Worm (Caenorhabditis elegans) whole organism, L4 larva: Measurements from ENCODE around the gene F20C5.11.

ENCODE experiments used
- D1046.2 ChIP-seq: fragments of 200-800 bp; sonication (Bioruptor generic); IDR thresholded peaks from 2 replicates; pipeline ENCODE4 v1.3.6; 2022; ENCODE audit warnings: missing genetic modification characterization, missing compliant biosample characterization
- F26F4.8 ChIP-seq: fragments of 200-800 bp; sonication (Bioruptor generic); conservative IDR thresholded peaks from 2 replicates; pipeline ENCODE4 v1.3.6; 2022; ENCODE audit warnings: missing genetic modification characterization, missing compliant biosample characterization
- F44E2.7 ChIP-seq: fragments of 200-800 bp; sonication (Bioruptor generic); IDR thresholded peaks from 2 replicates; pipeline ENCODE4 v2.1.2; 2022; ENCODE audit warnings: missing genetic modification characterization, missing compliant biosample characterization
- F49E8.2 ChIP-seq: sonication (generic microtip); optimal IDR thresholded peaks from 2 replicates; lab custom pipeline; 2016; ENCODE audit warnings: missing compliant biosample characterization, mild to moderate bottlenecking, missing genetic modification characterization, borderline replicate concordance
- T20F7.1 ChIP-seq: fragments of 200-800 bp; sonication (Bioruptor generic); optimal IDR thresholded peaks from 2 replicates; lab custom pipeline; 2018; ENCODE audit warnings: mild to moderate bottlenecking, missing genetic modification characterization, missing compliant biosample characterization
- T26A8.4 ChIP-seq: fragments of 200-800 bp; sonication (Bioruptor generic); IDR thresholded peaks from 2 replicates; pipeline ENCODE4 v1.3.6; 2022; ENCODE audit warnings: missing genetic modification characterization, missing compliant biosample characterization
- Y105C5A.15 ChIP-seq: fragments of 200-800 bp; sonication (Bioruptor generic); IDR thresholded peaks from 2 replicates; pipeline ENCODE4 v1.3.6; 2022; ENCODE audit warnings: missing genetic modification characterization, missing compliant biosample characterization
- Y48G9A.11 ChIP-seq: fragments of 200-800 bp; sonication (Bioruptor generic); IDR thresholded peaks from 2 replicates; pipeline ENCODE4 v1.3.6; 2022; ENCODE audit warnings: missing genetic modification reagents, missing genetic modification characterization, missing compliant biosample characterization
- Y5F2A.4 ChIP-seq: fragments of 200-800 bp; sonication (Bioruptor generic); optimal IDR thresholded peaks from 2 replicates; lab custom pipeline; 2018; ENCODE audit warnings: mild to moderate bottlenecking, missing genetic modification characterization, missing compliant biosample characterization
- arid-1 ChIP-seq: fragments of 200-800 bp; sonication (Bioruptor generic); conservative IDR thresholded peaks from 2 replicates; pipeline ENCODE4 v1.3.6; 2022; ENCODE audit warnings: missing genetic modification reagents, missing genetic modification characterization, missing compliant biosample characterization
- ceh-20 ChIP-seq: fragments of 200-800 bp; sonication (Bioruptor generic); IDR thresholded peaks from 2 replicates; pipeline ENCODE4 v1.3.6; 2022; ENCODE audit warnings: missing genetic modification reagents, missing genetic modification characterization, missing compliant biosample characterization
- ceh-28 ChIP-seq: fragments of 150-350 bp; optimal IDR thresholded peaks from 2 replicates; lab custom pipeline; 2014; ENCODE audit warnings: missing biosample characterization, missing genetic modification reagents, missing genetic modification characterization
- ceh-32 ChIP-seq: sonication (generic microtip); optimal IDR thresholded peaks from 2 replicates; lab custom pipeline; 2016; ENCODE audit warnings: mild to moderate bottlenecking, missing genetic modification characterization, missing compliant biosample characterization; ENCODE audit not compliant: poor library complexity
- ces-1 ChIP-seq: fragments of 150-350 bp; sonication (generic microtip); optimal IDR thresholded peaks from 4 replicates; lab custom pipeline; 2014; ENCODE audit warnings: missing biosample characterization, missing genetic modification reagents, missing genetic modification characterization
- cey-2 ChIP-seq: sonication (generic microtip); optimal IDR thresholded peaks from 3 replicates; lab custom pipeline; 2017; ENCODE audit warnings: missing genetic modification characterization, mild to moderate bottlenecking, missing compliant biosample characterization, antibody characterized with exemption, borderline replicate concordance; ENCODE audit not compliant: insufficient read depth
- daf-12 ChIP-seq: fragments of 150-350 bp; optimal IDR thresholded peaks from 2 replicates; lab custom pipeline; 2014; ENCODE audit warnings: missing biosample characterization, missing genetic modification reagents, missing genetic modification characterization
- daf-19 ChIP-seq: fragments of 200-800 bp; sonication (Bioruptor generic); conservative IDR thresholded peaks from 2 replicates; pipeline ENCODE4 v1.3.6; 2022; ENCODE audit warnings: missing genetic modification characterization, missing compliant biosample characterization
- dmd-8 ChIP-seq: fragments of 200-800 bp; sonication (Bioruptor generic); IDR thresholded peaks from 2 replicates; pipeline ENCODE4 v1.3.6; 2022; ENCODE audit warnings: missing genetic modification characterization, missing compliant biosample characterization
- dmd-9 ChIP-seq: fragments of 200-800 bp; sonication (Bioruptor generic); IDR thresholded peaks from 2 replicates; pipeline ENCODE4 v1.3.6; 2022; ENCODE audit warnings: missing genetic modification reagents, missing genetic modification characterization, missing compliant biosample characterization
- dve-1 ChIP-seq: sonication (generic microtip); optimal IDR thresholded peaks from 2 replicates; lab custom pipeline; 2017; ENCODE audit warnings: antibody characterized with exemption, mild to moderate bottlenecking, missing genetic modification characterization, missing compliant biosample characterization; ENCODE audit not compliant: insufficient read depth
- egl-43 ChIP-seq: fragments of 200-800 bp; sonication (Bioruptor generic); IDR thresholded peaks from 2 replicates; pipeline ENCODE4 v1.3.6; 2022; ENCODE audit warnings: missing genetic modification reagents, missing genetic modification characterization, missing compliant biosample characterization
- fkh-10 ChIP-seq: fragments of 150-350 bp; optimal IDR thresholded peaks from 2 replicates; lab custom pipeline; 2014; ENCODE audit warnings: missing biosample characterization, missing genetic modification reagents, missing genetic modification characterization
- fos-1 ChIP-seq: fragments of 150-350 bp; optimal IDR thresholded peaks from 2 replicates; lab custom pipeline; 2014; ENCODE audit warnings: missing biosample characterization, missing genetic modification characterization
- gei-8 ChIP-seq: fragments of 200-800 bp; sonication (Bioruptor generic); optimal IDR thresholded peaks from 2 replicates; lab custom pipeline; 2018; ENCODE audit warnings: mild to moderate bottlenecking, missing genetic modification characterization, missing compliant biosample characterization
- hif-1 ChIP-seq, 2 experiments: sonication (generic microtip); optimal IDR thresholded peaks; 2 replicates each; lab custom pipeline; 2016 to 2017; ENCODE audit warnings: missing compliant biosample characterization in 2 of 2, missing genetic modification characterization in 2 of 2, missing genetic modification reagents in 2 of 2, missing genotype in 2 of 2, mild to moderate bottlenecking in 1 of 2
- hlh-30 ChIP-seq: sonication (generic microtip); optimal IDR thresholded peaks from 2 replicates; lab custom pipeline; 2017; ENCODE audit warnings: antibody characterized with exemption, mild to moderate bottlenecking, missing genetic modification characterization, missing compliant biosample characterization; ENCODE audit not compliant: insufficient read depth
- hmg-1.1 ChIP-seq: fragments of 200-800 bp; sonication (Bioruptor generic); IDR thresholded peaks from 2 replicates; pipeline ENCODE4 v1.3.6; 2022; ENCODE audit warnings: missing genetic modification reagents, missing genetic modification characterization, missing compliant biosample characterization
- lim-7 ChIP-seq: fragments of 200-800 bp; sonication (Bioruptor generic); IDR thresholded peaks from 2 replicates; pipeline ENCODE4 v1.3.6; 2022; ENCODE audit warnings: missing genetic modification characterization, missing compliant biosample characterization
- lin-1 ChIP-seq: fragments of 200-800 bp; sonication (Bioruptor generic); IDR thresholded peaks from 2 replicates; pipeline ENCODE4 v1.3.6; 2022; ENCODE audit warnings: missing genetic modification reagents, missing genetic modification characterization, missing compliant biosample characterization
- lin-13 ChIP-seq: fragments of 150-350 bp; optimal IDR thresholded peaks from 2 replicates; lab custom pipeline; 2014; ENCODE audit warnings: missing biosample characterization, missing genetic modification reagents, missing genetic modification characterization
- lin-29 ChIP-seq: fragments of 200-800 bp; sonication (Bioruptor generic); IDR thresholded peaks from 2 replicates; pipeline ENCODE4 v1.3.6; 2022; ENCODE audit warnings: missing genetic modification reagents, missing genetic modification characterization, missing compliant biosample characterization
- lin-38 ChIP-seq: fragments of 200-800 bp; sonication (Bioruptor generic); IDR thresholded peaks from 2 replicates; pipeline ENCODE4 v1.3.6; 2022; ENCODE audit warnings: missing genetic modification reagents, missing genetic modification characterization, missing compliant biosample characterization
- lir-3 ChIP-seq: sonication (generic microtip); optimal IDR thresholded peaks from 2 replicates; lab custom pipeline; 2016; ENCODE audit warnings: mild to moderate bottlenecking, missing genetic modification characterization, missing compliant biosample characterization
- lsy-2 ChIP-seq, 2 experiments: fragments of 150-350 bp in 1 of 2; sonication (generic microtip) in 1 of 2; optimal IDR thresholded peaks; 2 replicates each; lab custom pipeline; 2014 to 2017; ENCODE audit warnings: missing biosample characterization in 2 of 2, missing genetic modification characterization in 2 of 2
- mdt-29 ChIP-seq: fragments of 200-800 bp; sonication (Bioruptor generic); IDR thresholded peaks from 2 replicates; pipeline ENCODE4 v1.3.6; 2022; ENCODE audit warnings: missing genetic modification reagents, missing genetic modification characterization, missing compliant biosample characterization
- mep-1 ChIP-seq: fragments of 150-350 bp; sonication (generic microtip); optimal IDR thresholded peaks from 3 replicates; lab custom pipeline; 2014; ENCODE audit warnings: missing biosample characterization, missing genetic modification characterization
- mxl-2 ChIP-seq: fragments of 200-800 bp; sonication (Bioruptor generic); conservative IDR thresholded peaks from 2 replicates; pipeline ENCODE4 v1.3.6; 2022; ENCODE audit warnings: missing genetic modification reagents, missing genetic modification characterization, missing compliant biosample characterization
- nhr-111 ChIP-seq: fragments of 200-800 bp; sonication (Bioruptor generic); optimal IDR thresholded peaks from 2 replicates; lab custom pipeline; 2018; ENCODE audit warnings: mild to moderate bottlenecking, missing genetic modification characterization, missing compliant biosample characterization
- nhr-237 ChIP-seq: sonication (generic microtip); optimal IDR thresholded peaks from 2 replicates; lab custom pipeline; 2017; ENCODE audit warnings: missing biosample characterization, missing genetic modification characterization
- nhr-28 ChIP-seq: fragments of 150-350 bp; optimal IDR thresholded peaks from 2 replicates; lab custom pipeline; 2014; ENCODE audit warnings: missing biosample characterization, missing genetic modification characterization
- nhr-42 ChIP-seq: fragments of 200-800 bp; sonication (Bioruptor generic); IDR thresholded peaks from 2 replicates; pipeline ENCODE4 v1.3.6; 2022; ENCODE audit warnings: missing genetic modification characterization, missing compliant biosample characterization
- nhr-77 ChIP-seq: fragments of 150-350 bp; optimal IDR thresholded peaks from 2 replicates; lab custom pipeline; 2014; ENCODE audit warnings: missing biosample characterization, missing genetic modification characterization
- php-3 ChIP-seq: fragments of 200-800 bp; sonication (Bioruptor generic); IDR thresholded peaks from 2 replicates; pipeline ENCODE4 v1.3.6; 2022; ENCODE audit warnings: missing genetic modification reagents, missing genetic modification characterization, missing compliant biosample characterization
- saeg-2 ChIP-seq: fragments of 200-800 bp; sonication (Bioruptor generic); IDR thresholded peaks from 2 replicates; pipeline ENCODE4 v1.3.6; 2022; ENCODE audit warnings: missing genetic modification reagents, missing genetic modification characterization, missing compliant biosample characterization
- spr-3 ChIP-seq: fragments of 200-800 bp; sonication (Bioruptor generic); optimal IDR thresholded peaks from 2 replicates; lab custom pipeline; 2018; ENCODE audit warnings: mild to moderate bottlenecking, missing genetic modification characterization, missing compliant biosample characterization
- tra-1 ChIP-seq: fragments of 200-800 bp; sonication (Bioruptor generic); IDR thresholded peaks from 2 replicates; pipeline ENCODE4 v1.3.6; 2022; ENCODE audit warnings: missing genetic modification reagents, missing genetic modification characterization, missing compliant biosample characterization
- unc-39 ChIP-seq: sonication (generic microtip); optimal IDR thresholded peaks from 2 replicates; lab custom pipeline; 2017; ENCODE audit warnings: missing biosample characterization, missing genetic modification characterization
- zag-1 ChIP-seq: fragments of 150-350 bp; optimal IDR thresholded peaks from 2 replicates; lab custom pipeline; 2014; ENCODE audit warnings: missing biosample characterization, missing genetic modification characterization
- zfp-2 ChIP-seq: sonication (generic microtip); optimal IDR thresholded peaks from 2 replicates; lab custom pipeline; 2016; ENCODE audit warnings: mild to moderate bottlenecking, missing genetic modification characterization, missing compliant biosample characterization
- zfp-3 ChIP-seq: fragments of 200-800 bp; sonication (Bioruptor generic); conservative IDR thresholded peaks from 2 replicates; pipeline ENCODE4 v1.3.6; 2022; ENCODE audit warnings: missing genetic modification reagents, missing genetic modification characterization, missing compliant biosample characterization
- ztf-7 ChIP-seq: fragments of 150-350 bp; optimal IDR thresholded peaks from 2 replicates; lab custom pipeline; 2014; ENCODE audit warnings: missing biosample characterization, missing genetic modification characterization

The F20C5.11 gene

DNA sequence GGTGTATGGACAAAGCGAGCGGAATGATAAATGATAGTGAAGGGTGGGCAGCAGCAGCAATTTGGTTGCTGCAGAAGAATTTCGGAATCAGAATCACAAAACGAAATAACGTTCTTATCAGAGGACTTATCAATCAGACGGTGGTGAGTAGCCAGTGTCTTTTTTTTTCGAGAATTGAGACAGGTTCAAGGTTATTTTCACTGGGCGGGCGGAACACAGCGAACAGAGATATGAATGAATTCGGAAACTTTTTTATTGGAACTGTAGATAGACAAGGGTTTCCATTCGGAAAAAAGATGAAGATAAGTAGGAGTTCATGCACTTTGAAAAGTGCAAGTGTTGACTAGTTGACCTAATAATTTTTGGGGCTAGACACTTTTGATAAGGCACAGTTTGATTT lies 31.4 kb upstream of the F20C5.11 start (continued):
- TF ChIP-seq nhr-42 (GFP tag; lab: Robert Waterston, UW) = no peak
- no peak for TF ChIP-seq saeg-2 (GFP tag; lab: Robert Waterston, UW)
- no peak for TF ChIP-seq fkh-10 (GFP tag; lab: Kevin White, UChicago)
- TF ChIP-seq php-3 (GFP tag; lab: Robert Waterston, UW) = no peak
- TF ChIP-seq ceh-20 (GFP tag; lab: Robert Waterston, UW) = peak; percentile 27; the same call in 1 of the 2 replicates
- TF ChIP-seq lin-29 (GFP tag; lab: Robert Waterston, UW) = no peak
- TF ChIP-seq fos-1 (tag; lab: Kevin White, UChicago) = no peak
- TF ChIP-seq unc-39 (tag; lab: Kevin White, UChicago) = no peak
- TF ChIP-seq Y105C5A.15 = no peak
- no peak for TF ChIP-seq ces-1 (GFP tag; lab: Kevin White, UChicago)
- TF ChIP-seq dmd-8 = no peak
- no peak for TF ChIP-seq mdt-29 (GFP tag; lab: Robert Waterston, UW)
- no peak for TF ChIP-seq nhr-237 (tag; lab: Kevin White, UChicago)
- TF ChIP-seq dve-1 (tag; lab: Kevin White, UChicago) = peak; percentile 37
- no peak for TF ChIP-seq mxl-2 (GFP tag; lab: Robert Waterston, UW)
- TF ChIP-seq lsy-2 (tag; optimal IDR thresholded peaks at IDR 0.05; lab: Kevin White, UChicago) = peak in 1 of 2 experiments; percentile 19
- TF ChIP-seq nhr-111 = no peak
- TF ChIP-seq D1046.2 = no peak
- TF ChIP-seq zfp-2 (tag; lab: Kevin White, UChicago) = no peak
- no peak for TF ChIP-seq lin-13 (GFP tag; lab: Kevin White, UChicago)
- no peak for TF ChIP-seq cey-2 (tag; lab: Kevin White, UChicago)
- peak; percentile 74; the same call in 1 of the 2 replicates for TF ChIP-seq tra-1
- TF ChIP-seq ztf-7 = no peak
- TF ChIP-seq hmg-1.1 (GFP tag; lab: Robert Waterston, UW) = no peak
- TF ChIP-seq hif-1 (tag; optimal IDR thresholded peaks at IDR 0.05; lab: Kevin White, UChicago) = no peak
- TF ChIP-seq egl-43 (GFP tag; lab: Robert Waterston, UW) = no peak
- TF ChIP-seq mep-1 (tag; lab: Kevin White, UChicago) = no peak
- TF ChIP-seq Y5F2A.4 (GFP tag; lab: Kevin White, UChicago) = no peak
- TF ChIP-seq ceh-28 (tag; lab: Kevin White, UChicago) = no peak
- no peak for TF ChIP-seq lin-1 (GFP tag; lab: Robert Waterston, UW)
- TF ChIP-seq nhr-28 (tag; lab: Kevin White, UChicago) = peak; percentile 84
- no peak for TF ChIP-seq lim-7 (GFP tag; lab: Robert Waterston, UW)
- TF ChIP-seq daf-19 (GFP tag; lab: Robert Waterston, UW) = no peak
- no peak for TF ChIP-seq zfp-3 (GFP tag; lab: Robert Waterston, UW)
- no peak for TF ChIP-seq T20F7.1 (GFP tag; lab: Kevin White, UChicago)
- TF ChIP-seq zag-1 (tag; lab: Kevin White, UChicago) = no peak
- no peak for TF ChIP-seq nhr-77 (tag; lab: Kevin White, UChicago)
- TF ChIP-seq daf-12 (tag; lab: Kevin White, UChicago) = no peak
- TF ChIP-seq arid-1 = no peak
- TF ChIP-seq F26F4.8 (GFP tag; lab: Robert Waterston, UW) = no peak
- no peak for TF ChIP-seq ceh-32 (tag; lab: Kevin White, UChicago)
- TF ChIP-seq lir-3 (tag; lab: Kevin White, UChicago) = no peak
- no peak for TF ChIP-seq lin-38
- TF ChIP-seq T26A8.4 (GFP tag; lab: Robert Waterston, UW) = no peak
- TF ChIP-seq dmd-9 (GFP tag; lab: Robert Waterston, UW) = no peak
- no peak for TF ChIP-seq Y48G9A.11 (GFP tag; lab: Robert Waterston, UW)
- TF ChIP-seq spr-3 (GFP tag; lab: Kevin White, UChicago) = no peak
- TF ChIP-seq hlh-30 = peak; percentile 25
- TF ChIP-seq F49E8.2 = no peak
- no peak for TF ChIP-seq gei-8 (GFP tag; lab: Kevin White, UChicago)
- TF ChIP-seq F44E2.7 (GFP tag; lab: Robert Waterston, UW) = no peak
